Worm (Caenorhabditis elegans): ENCODE results near the gene F01F1.15.

The F01F1.15 gene

ce11 chrIII:5835163-5835871 is 34.0 kb downstream of the F01F1.15 start (continued):
- TF ChIP-seq sdz-38 (tag; optimal IDR thresholded peaks at IDR 0.05), result no peak
- no peak for TF ChIP-seq T26A5.8 (tag; optimal IDR thresholded peaks at IDR 0.05)
- no peak for TF ChIP-seq unc-130 (GFP tag; optimal IDR thresholded peaks at IDR 0.05)
- no peak for TF ChIP-seq snpc-1.1 (tag; optimal IDR thresholded peaks at IDR 0.05; ENCODE audit: insufficient read depth)

ce11 chrIII:5834663-5835062 is 34.7 kb downstream of the F01F1.15 start:
- no peak for TF ChIP-seq B0336.3 (GFP tag; IDR thresholded peaks at IDR 0.05)
- TF ChIP-seq madf-8 (GFP tag; conservative IDR thresholded peaks at IDR 0.05), result peak; percentile 22; the same call in 1 of the 2 replicates
- TF ChIP-seq ceh-27 (GFP tag; optimal IDR thresholded peaks at IDR 0.05), result no peak
- TF ChIP-seq F49E8.2 (tag; optimal IDR thresholded peaks at IDR 0.05; ENCODE audit: insufficient read depth), result no peak
- TF ChIP-seq efl-1 (GFP tag; optimal IDR thresholded peaks at IDR 0.05), result peak; percentile 50
- TF ChIP-seq madf-6 (GFP tag; IDR thresholded peaks at IDR 0.05), result peak; percentile 42; the same call in 1 of the 2 replicates

- TF ChIP-seq mel-28 (tag; optimal IDR thresholded peaks at IDR 0.05; ENCODE audit: borderline replicate concordance) (no peak), lsl-1 (GFP tag; optimal IDR thresholded peaks at IDR 0.05) (peak; percentile 52)
These were observed 35.3 kb downstream of the F01F1.15 start, which contains the start of gene R12B2.6 for ce11 chrIII:5834053-5834452. R12B2.6 (minus strand) TSS chrIII:5834153.

- TF ChIP-seq mes-4 (tag; optimal IDR thresholded peaks at IDR 0.05) (no peak), mcd-1 (GFP tag; IDR thresholded peaks at IDR 0.05) (no peak), pbrm-1 (GFP tag; IDR thresholded peaks at IDR 0.05) (0 out of 2 replicates have a peak, but pooled peaks have one; percentile 26), Y53G8AR.9 (GFP tag; conservative IDR thresholded peaks at IDR 0.05) (0 out of 2 replicates have a peak, but pooled peaks have one; percentile 41)
These were observed 36.0 kb downstream of the F01F1.15 start, which contains the start of the genes R12B2.13 and mdt-15 for ce11 chrIII:5833376-5833775. R12B2.13 (minus strand) TSS chrIII:5833476. mdt-15 (minus strand) TSS chrIII:5833751.

DNA sequence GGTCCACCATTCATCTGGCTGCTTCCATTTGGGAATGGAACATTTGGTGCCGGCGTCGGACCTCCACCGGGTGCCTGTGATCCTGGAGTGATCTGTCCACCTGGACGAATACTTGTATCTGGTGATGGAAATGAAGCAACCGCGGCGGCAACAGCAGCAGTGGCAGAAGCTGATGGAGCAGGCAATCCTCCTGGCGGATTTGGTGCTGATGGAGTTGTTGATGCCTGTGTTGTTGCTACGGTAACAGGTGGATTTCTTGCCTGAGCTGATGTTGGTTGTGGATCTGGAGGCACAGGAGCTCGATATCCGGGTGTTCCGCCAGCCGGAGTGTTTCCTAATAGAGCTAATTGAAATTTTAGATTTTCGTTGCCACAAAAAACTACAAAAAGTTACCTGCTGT is 36.9 kb downstream of the F01F1.15 start:
- TF ChIP-seq madf-8 (GFP tag; conservative IDR thresholded peaks at IDR 0.05), result no peak
- no peak for TF ChIP-seq ZK185.1 (tag; optimal IDR thresholded peaks at IDR 0.05; ENCODE audit: poor library complexity, severe bottlenecking)
- TF ChIP-seq egl-18 (GFP tag; IDR thresholded peaks at IDR 0.05), result no peak
- TF ChIP-seq hmg-1.2 (GFP tag; IDR thresholded peaks at IDR 0.05), result no peak; the same call in 1 of the 2 replicates
- TF ChIP-seq F33H1.4 (GFP tag; IDR thresholded peaks at IDR 0.05), result peak; percentile 8; the same call in 1 of the 2 replicates
- TF ChIP-seq egrh-3 (GFP tag; IDR thresholded peaks at IDR 0.05), result peak; percentile 18; the same call in 1 of the 2 replicates
- no peak for TF ChIP-seq hrde-1 (tag; optimal IDR thresholded peaks at IDR 0.05; ENCODE audit: borderline replicate concordance)
- peak; percentile 65 for TF ChIP-seq zfh-2 (GFP tag; conservative IDR thresholded peaks at IDR 0.05)
- no peak for TF ChIP-seq sdz-38 (tag; optimal IDR thresholded peaks at IDR 0.05)
- TF ChIP-seq ama-1 (optimal IDR thresholded peaks at IDR 0.05), result no peak
- TF ChIP-seq ama-1 (GFP tag; optimal IDR thresholded peaks at IDR 0.05), result no peak
- no peak for TF ChIP-seq ztf-22 (GFP tag; optimal IDR thresholded peaks at IDR 0.05)
- TF ChIP-seq ztf-6 (GFP tag; IDR thresholded peaks at IDR 0.05), result no peak
- TF ChIP-seq ceh-100 (GFP tag; IDR thresholded peaks at IDR 0.05), result no peak
- no peak for TF ChIP-seq mxl-1 (tag; optimal IDR thresholded peaks at IDR 0.05)
- peak; percentile 10 for TF ChIP-seq chd-7 (tag; optimal IDR thresholded peaks at IDR 0.05)

All from whole organism, young adult.